Fruit fly (Drosophila melanogaster) whole organism, embryonic: Measurements from ENCODE around the gene CG1764.
A peak's percentile ranks its signal among the peaks of the same experiment; 100 is the strongest.

Experiments used
- Atf3 ChIP-seq: fragments of 200-800 bp; sonication (Bioruptor generic); optimal IDR thresholded peaks from 3 replicates; lab custom pipeline; 2016; ENCODE audit warnings: missing biosample characterization, missing genetic modification characterization
- Blimp-1 ChIP-seq: fragments of 200-800 bp; sonication (Bioruptor generic); optimal IDR thresholded peaks from 3 replicates; lab custom pipeline; 2018; ENCODE audit warnings: missing biosample characterization, missing genetic modification characterization, mild to moderate bottlenecking, moderate library complexity, missing genetic modification reagents
- CG11504 ChIP-seq: fragments of 200-800 bp; sonication (Bioruptor generic); optimal IDR thresholded peaks from 3 replicates; lab custom pipeline; 2019; ENCODE audit warnings: missing biosample characterization, mild to moderate bottlenecking, missing genetic modification characterization, moderate library complexity
- CG12299 ChIP-seq: fragments of 200-800 bp; sonication (Bioruptor generic); optimal IDR thresholded peaks from 2 replicates; lab custom pipeline; 2018; ENCODE audit warnings: missing biosample characterization, mild to moderate bottlenecking, missing genetic modification characterization
- CG14667 ChIP-seq: fragments of 200-800 bp; sonication (Bioruptor generic); IDR thresholded peaks from 2 replicates; pipeline ENCODE4 v1.3.6; 2022; ENCODE audit warnings: missing biosample characterization, missing genetic modification characterization
- CG14965 ChIP-seq: fragments of 200-800 bp; sonication (Bioruptor generic); optimal IDR thresholded peaks from 2 replicates; lab custom pipeline; 2016; ENCODE audit warnings: missing biosample characterization, missing genetic modification characterization, borderline replicate concordance
- CG17328 ChIP-seq: fragments of 200-800 bp; sonication (Bioruptor generic); IDR thresholded peaks from 2 replicates; pipeline ENCODE4 v1.3.6; 2022; ENCODE audit warnings: missing biosample characterization, missing genetic modification characterization
- CG17612 ChIP-seq: fragments of 200-800 bp; sonication (Bioruptor generic); IDR thresholded peaks from 2 replicates; pipeline ENCODE4 v1.3.6; 2022; ENCODE audit warnings: missing biosample characterization, missing genetic modification characterization
- CG2875 ChIP-seq: fragments of 200-800 bp; sonication (Bioruptor generic); optimal IDR thresholded peaks from 2 replicates; lab custom pipeline; 2017; ENCODE audit warnings: missing biosample characterization, mild to moderate bottlenecking, missing genetic modification characterization, missing genetic modification reagents
- CG30403 ChIP-seq: fragments of 200-800 bp; sonication (Bioruptor generic); optimal IDR thresholded peaks from 3 replicates; lab custom pipeline; 2016; ENCODE audit warnings: missing biosample characterization, missing genetic modification characterization
- CG31388 ChIP-seq: fragments of 200-800 bp; sonication (Bioruptor generic); optimal IDR thresholded peaks from 2 replicates; lab custom pipeline; 2016; ENCODE audit warnings: missing biosample characterization, missing genetic modification characterization
- CG34376 ChIP-seq: fragments of 200-800 bp; sonication (Bioruptor generic); optimal IDR thresholded peaks from 2 replicates; lab custom pipeline; 2018; ENCODE audit warnings: missing biosample characterization, mild to moderate bottlenecking, missing genetic modification characterization
- CG4730 ChIP-seq: fragments of 200-800 bp; sonication (Bioruptor generic); IDR thresholded peaks from 2 replicates; pipeline ENCODE4 v1.3.6; 2022; ENCODE audit warnings: missing biosample characterization, missing genetic modification characterization
- CG6654 ChIP-seq: fragments of 200-800 bp; sonication (Bioruptor generic); optimal IDR thresholded peaks from 2 replicates; lab custom pipeline; 2017; ENCODE audit warnings: missing biosample characterization, mild to moderate bottlenecking, missing genetic modification characterization
- CG8281 ChIP-seq: fragments of 200-800 bp; sonication (Bioruptor generic); optimal IDR thresholded peaks from 2 replicates; lab custom pipeline; 2018; ENCODE audit warnings: missing biosample characterization, mild to moderate bottlenecking, missing genetic modification characterization, moderate library complexity
- CG8290 ChIP-seq, 3 experiments: fragments of 200-800 bp; sonication (Bioruptor generic); optimal IDR thresholded peaks; 2 replicates each; lab custom pipeline; 2016 to 2019; ENCODE audit warnings: missing biosample characterization in 3 of 3, missing genetic modification characterization in 3 of 3, mild to moderate bottlenecking in 2 of 3, moderate library complexity in 1 of 3
- D19B ChIP-seq: fragments of 200-800 bp; sonication (Bioruptor generic); optimal IDR thresholded peaks from 2 replicates; lab custom pipeline; 2017; ENCODE audit warnings: missing biosample characterization, mild to moderate bottlenecking, missing genetic modification characterization
- Ets65A ChIP-seq: fragments of 200-800 bp; sonication (Bioruptor generic); peaks from one replicate; lab custom pipeline; 2016; ENCODE audit warnings: missing biosample characterization, missing genetic modification characterization
- Gug ChIP-seq: fragments of 200-800 bp; sonication (Bioruptor generic); IDR thresholded peaks from 4 replicates; pipeline ENCODE4 v1.3.6; 2022; ENCODE audit warnings: missing biosample characterization, missing genetic modification characterization
- HLH3B ChIP-seq: fragments of 200-800 bp; sonication (Bioruptor generic); IDR thresholded peaks from 2 replicates; pipeline ENCODE4 v1.3.6; 2022; ENCODE audit warnings: missing biosample characterization, missing genetic modification characterization
- Hmx ChIP-seq: fragments of 200-800 bp; sonication (Bioruptor generic); optimal IDR thresholded peaks from 2 replicates; lab custom pipeline; 2016; ENCODE audit warnings: missing biosample characterization, missing genetic modification characterization
- Hr51 ChIP-seq, 2 experiments: fragments of 200-800 bp; sonication (Bioruptor generic); optimal IDR thresholded peaks; 2 replicates in 1 of 2; 3 replicates in 1 of 2; lab custom pipeline; 2016 to 2018; ENCODE audit warnings: missing biosample characterization in 2 of 2, missing genetic modification characterization in 2 of 2, mild to moderate bottlenecking in 1 of 2, moderate library complexity in 1 of 2
- Kr ChIP-seq: fragments of 200-800 bp; sonication (Bioruptor generic); optimal IDR thresholded peaks from 2 replicates; lab custom pipeline; 2017; ENCODE audit warnings: missing biosample characterization, mild to moderate bottlenecking, missing genetic modification characterization
- PHDP ChIP-seq: fragments of 200-800 bp; sonication (Bioruptor generic); optimal IDR thresholded peaks from 3 replicates; lab custom pipeline; 2018; ENCODE audit warnings: missing biosample characterization, mild to moderate bottlenecking, missing genetic modification characterization, moderate library complexity
- Pdp1 ChIP-seq, 2 experiments: fragments of 200-800 bp; sonication (Bioruptor generic); optimal IDR thresholded peaks; 3 replicates each; lab custom pipeline; 2016; ENCODE audit warnings: missing biosample characterization in 2 of 2, missing genetic modification characterization in 2 of 2, mild to moderate bottlenecking in 1 of 2, moderate library complexity in 1 of 2
- Rfx ChIP-seq: fragments of 200-800 bp; sonication (Bioruptor generic); IDR thresholded peaks from 2 replicates; pipeline ENCODE4 v1.3.6; 2022; ENCODE audit warnings: missing biosample characterization, missing genetic modification characterization
- Scr ChIP-seq: fragments of 200-800 bp; sonication (Bioruptor generic); IDR thresholded peaks from 2 replicates; pipeline ENCODE4 v1.3.6; 2022; ENCODE audit warnings: missing biosample characterization, missing genetic modification characterization; ENCODE audit not compliant: partially characterized antibody
- Sry-δ ChIP-seq: fragments of 200-800 bp; sonication (Bioruptor generic); optimal IDR thresholded peaks from 2 replicates; lab custom pipeline; 2016; ENCODE audit warnings: missing biosample characterization, missing genetic modification characterization
- Vsx1 ChIP-seq: fragments of 200-800 bp; sonication (Bioruptor generic); optimal IDR thresholded peaks from 2 replicates; lab custom pipeline; 2017; ENCODE audit warnings: missing biosample characterization, mild to moderate bottlenecking, missing genetic modification characterization, missing genetic modification reagents
- ac ChIP-seq: fragments of 200-800 bp; sonication (Bioruptor generic); optimal IDR thresholded peaks from 3 replicates; lab custom pipeline; 2017; ENCODE audit warnings: missing biosample characterization, mild to moderate bottlenecking, missing genetic modification characterization
- br ChIP-seq: fragments of >200 bp; optimal IDR thresholded peaks from 2 replicates; lab custom pipeline; 2017
- dan ChIP-seq: fragments of 200-800 bp; sonication (Bioruptor generic); IDR thresholded peaks from 2 replicates; pipeline ENCODE4 v1.3.6; 2022; ENCODE audit warnings: missing biosample characterization, missing genetic modification characterization
- disco-r ChIP-seq: fragments of 200-800 bp; sonication (Bioruptor generic); optimal IDR thresholded peaks from 2 replicates; lab custom pipeline; 2016; ENCODE audit warnings: missing biosample characterization, missing genetic modification characterization
- dmrt11E ChIP-seq: fragments of 200-800 bp; sonication (Bioruptor generic); optimal IDR thresholded peaks from 3 replicates; lab custom pipeline; 2018; ENCODE audit warnings: missing biosample characterization, mild to moderate bottlenecking, missing genetic modification characterization, moderate library complexity
- eyg ChIP-seq: fragments of 200-800 bp; sonication (Bioruptor generic); optimal IDR thresholded peaks from 3 replicates; lab custom pipeline; 2016; ENCODE audit warnings: missing biosample characterization, missing genetic modification characterization
- fd64A ChIP-seq: fragments of 200-800 bp; sonication (Bioruptor generic); optimal IDR thresholded peaks from 3 replicates; lab custom pipeline; 2018; ENCODE audit warnings: missing biosample characterization, mild to moderate bottlenecking, missing genetic modification characterization
- fd96Cb ChIP-seq: fragments of 200-800 bp; sonication (Bioruptor generic); optimal IDR thresholded peaks from 2 replicates; lab custom pipeline; 2018; ENCODE audit warnings: missing biosample characterization, mild to moderate bottlenecking, missing genetic modification characterization, moderate library complexity
- hkb ChIP-seq, 2 experiments: fragments of 200-800 bp in 1 of 2; fragments of >200 bp in 1 of 2; sonication (Bioruptor generic) in 1 of 2; IDR thresholded peaks in 1 of 2; optimal IDR thresholded peaks in 1 of 2; 2 replicates each; pipeline versions ENCODE4 v1.3.6 to Lab custom; 2017 to 2022; ENCODE audit warnings: missing biosample characterization in 1 of 2, missing genetic modification characterization in 1 of 2
- lilli ChIP-seq: fragments of 200-800 bp; sonication (Bioruptor generic); optimal IDR thresholded peaks from 3 replicates; lab custom pipeline; 2016; ENCODE audit warnings: missing biosample characterization, missing genetic modification characterization
- lov ChIP-seq, 2 experiments: fragments of 200-800 bp in 1 of 2; fragments of >200 bp in 1 of 2; sonication (Bioruptor generic) in 1 of 2; IDR thresholded peaks in 1 of 2; optimal IDR thresholded peaks in 1 of 2; 2 replicates in 1 of 2; 3 replicates in 1 of 2; pipeline versions ENCODE4 v1.3.6 to Lab custom; 2017 to 2022; ENCODE audit warnings: missing biosample characterization in 1 of 2, missing genetic modification characterization in 1 of 2
- mam ChIP-seq: fragments of 200-800 bp; sonication (Bioruptor generic); optimal IDR thresholded peaks from 3 replicates; lab custom pipeline; 2016; ENCODE audit warnings: missing biosample characterization, missing genetic modification characterization
- nerfin-1 ChIP-seq: fragments of 200-800 bp; sonication (Bioruptor generic); optimal IDR thresholded peaks from 3 replicates; lab custom pipeline; 2019; ENCODE audit warnings: missing biosample characterization, mild to moderate bottlenecking, missing genetic modification characterization, moderate library complexity
- org-1 ChIP-seq: fragments of 200-800 bp; sonication (Bioruptor generic); optimal IDR thresholded peaks from 2 replicates; lab custom pipeline; 2017; ENCODE audit warnings: missing biosample characterization, missing genetic modification characterization
- pnt ChIP-seq: fragments of 200-800 bp; sonication (Bioruptor generic); optimal IDR thresholded peaks from 3 replicates; lab custom pipeline; 2016; ENCODE audit warnings: missing biosample characterization, missing genetic modification characterization
- sug ChIP-seq: fragments of 200-800 bp; optimal IDR thresholded peaks from 2 replicates; lab custom pipeline; 2019; ENCODE audit warnings: missing biosample characterization, mild to moderate bottlenecking, missing genetic modification characterization, moderate library complexity
- tgo ChIP-seq: fragments of 200-800 bp; sonication (Bioruptor generic); IDR thresholded peaks from 3 replicates; pipeline ENCODE4 v1.3.6; 2022; ENCODE audit warnings: missing biosample characterization, missing genetic modification characterization
- tup ChIP-seq: fragments of 200-800 bp; sonication (Bioruptor generic); optimal IDR thresholded peaks from 2 replicates; lab custom pipeline; 2016; ENCODE audit warnings: missing biosample characterization, mild to moderate bottlenecking, missing genetic modification characterization, moderate library complexity
- unc-4 ChIP-seq: fragments of 200-800 bp; sonication (Bioruptor generic); IDR thresholded peaks from 2 replicates; pipeline ENCODE4 v1.3.6; 2022; ENCODE audit warnings: missing biosample characterization, missing genetic modification characterization; ENCODE audit not compliant: partially characterized antibody
- wek ChIP-seq: fragments of 200-800 bp; sonication (Bioruptor generic); optimal IDR thresholded peaks from 3 replicates; lab custom pipeline; 2018; ENCODE audit warnings: missing biosample characterization, mild to moderate bottlenecking, missing genetic modification characterization, moderate library complexity

The CG1764 gene

dm6 chrX:13287854-13288376 is 14.3 kb downstream of the CG1764 start, which contains the start of gene Remo (continued):
- TF ChIP-seq lilli (GFP tag; lab: Kevin White, UChicago) (no peak), pnt (GFP tag; lab: Kevin White, UChicago) (no peak), Hr51 (GFP tag; optimal IDR thresholded peaks at IDR 0.05; lab: Kevin White, UChicago) (no peak), CG14965 (GFP tag; lab: Kevin White, UChicago) (no peak), Pdp1 (GFP tag; optimal IDR thresholded peaks at IDR 0.05; lab: Kevin White, UChicago) (peak in 1 of 2 experiments; percentile 61), disco-r (no peak), Kr (GFP tag; lab: Kevin White, UChicago) (no peak), CG17612 (no peak), CG8290 (GFP tag; optimal IDR thresholded peaks at IDR 0.05; lab: Kevin White, UChicago) (no peak), CG8290 (tag; optimal IDR thresholded peaks at IDR 0.05; lab: Kevin White, UChicago) (no peak), Gug (no peak), Hmx (no peak), nerfin-1 (tag; lab: Kevin White, UChicago) (no peak), PHDP (tag; lab: Kevin White, UChicago) (no peak), wek (no peak), dan (no peak), Rfx (GFP tag; lab: Robert Waterston, UW) (0 out of 2 replicates have a peak, but pooled peaks have one; percentile 25), sug (tag; lab: Kevin White, UChicago) (peak; percentile 10), Vsx1 (GFP tag; lab: Kevin White, UChicago) (no peak), unc-4 (GFP tag; lab: Robert Waterston, UW) (peak; percentile 82), Atf3 (no peak), CG17328 (no peak), CG12299 (tag; lab: Kevin White, UChicago) (no peak), CG30403 (GFP tag; lab: Kevin White, UChicago) (peak; percentile 1), CG14667 (GFP tag; lab: Robert Waterston, UW) (no peak), CG11504 (tag; lab: Kevin White, UChicago) (no peak), tup (GFP tag; lab: Kevin White, UChicago) (no peak), fd96Cb (tag; lab: Kevin White, UChicago) (no peak), CG8281 (tag; lab: Kevin White, UChicago) (no peak), eyg (GFP tag; lab: Kevin White, UChicago) (no peak), HLH3B (GFP tag; lab: Robert Waterston, UW) (no peak), Sry-δ (GFP tag; lab: Kevin White, UChicago) (peak; percentile 86), ac (GFP tag; lab: Kevin White, UChicago) (no peak), lov (optimal IDR thresholded peaks at IDR 0.05; lab: Kevin White, UChicago) (no peak), lov (GFP tag; IDR thresholded peaks at IDR 0.05; lab: Robert Waterston, UW) (no peak), hkb (optimal IDR thresholded peaks at IDR 0.05; lab: Kevin White, UChicago) (no peak), hkb (GFP tag; IDR thresholded peaks at IDR 0.05; lab: Robert Waterston, UW) (no peak), CG4730 (no peak), Scr (peak; percentile 77), tgo (GFP tag; lab: Robert Waterston, UW) (no peak), Blimp-1 (GFP tag; lab: Kevin White, UChicago) (no peak), mam (GFP tag; lab: Kevin White, UChicago) (no peak), fd64A (no peak), dmrt11E (no peak), CG31388 (no peak), CG34376 (GFP tag; lab: Kevin White, UChicago) (no peak), CG6654 (GFP tag; lab: Kevin White, UChicago) (no peak), CG2875 (GFP tag; lab: Kevin White, UChicago) (no peak), org-1 (GFP tag; lab: Kevin White, UChicago) (no peak), br (lab: Kevin White, UChicago) (no peak), Ets65A (no peak), D19B (GFP tag; lab: Kevin White, UChicago) (no peak)
